Worm (Caenorhabditis elegans) whole organism, midembryonic: ENCODE data around the gene F08D12.2.

ENCODE experiments used
- flt-1 ChIP-seq: fragments of 200-800 bp; sonication (Bioruptor generic); IDR thresholded peaks from 2 replicates; pipeline ENCODE4 v1.3.6; 2022; ENCODE audit warnings: missing genetic modification characterization, missing compliant biosample characterization
- klf-2 ChIP-seq: fragments of 200-800 bp; sonication (Bioruptor generic); conservative IDR thresholded peaks from 2 replicates; pipeline ENCODE4 v1.3.6; 2022; ENCODE audit warnings: missing genetic modification reagents, missing genetic modification characterization, missing compliant biosample characterization
- ref-1 ChIP-seq: fragments of 200-800 bp; sonication (Bioruptor generic); conservative IDR thresholded peaks from 2 replicates; pipeline ENCODE4 v1.3.6; 2022; ENCODE audit warnings: missing genetic modification reagents, missing genetic modification characterization, missing compliant biosample characterization
- ztf-29 ChIP-seq: fragments of 200-800 bp; sonication (Bioruptor generic); IDR thresholded peaks from 2 replicates; pipeline ENCODE4 v1.3.6; 2022; ENCODE audit warnings: missing genetic modification reagents, missing genetic modification characterization, missing compliant biosample characterization

DNA sequence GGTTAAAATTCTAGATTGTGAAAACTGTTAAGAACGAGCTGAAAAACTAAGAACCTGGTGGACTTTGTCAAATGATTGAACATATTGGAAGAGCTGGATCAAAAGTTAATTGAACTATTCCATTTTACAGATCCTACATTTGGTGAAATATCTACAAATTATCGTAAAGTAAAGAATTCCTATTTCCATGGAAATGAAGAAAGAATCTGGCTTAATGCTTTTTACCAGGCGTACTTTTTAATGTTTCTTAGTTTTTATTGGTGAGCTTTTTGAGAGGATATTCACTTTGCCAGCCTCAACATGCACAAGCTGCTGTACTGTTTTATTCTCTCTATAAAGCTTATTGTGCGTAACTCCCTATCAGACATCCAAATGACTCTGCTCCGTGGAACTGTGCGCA, 3.6 kb upstream of the F08D12.2 start, which contains the start of gene F08D12.4:
- no peak for TF ChIP-seq flt-1
- TF ChIP-seq ztf-29 (GFP tag; lab: Robert Waterston, UW), result no peak
- TF ChIP-seq klf-2 (GFP tag; lab: Robert Waterston, UW), result no peak
- no peak for TF ChIP-seq ref-1 (GFP tag; lab: Robert Waterston, UW)
